Worm (Caenorhabditis elegans) whole organism, mixed stage, embryonic: ENCODE measurements around the gene T10G3.2.
"Not testable (repeated sequence)": the region's sequence is repeated elsewhere in the genome, so short reads cannot be mapped to it uniquely, and the experiment has no call there.

Source experiments
- M03D4.4 ChIP-seq: sonication (generic microtip); optimal IDR thresholded peaks from 2 replicates; lab custom pipeline; 2017; ENCODE audit warnings: mild to moderate bottlenecking, missing genetic modification characterization, missing compliant biosample characterization
- blmp-1 ChIP-seq: fragments of 150-350 bp; optimal IDR thresholded peaks from 2 replicates; lab custom pipeline; 2014; ENCODE audit warnings: missing biosample characterization, missing genetic modification characterization
- ceh-39 ChIP-seq: fragments of 150-350 bp; optimal IDR thresholded peaks from 2 replicates; lab custom pipeline; 2014; ENCODE audit warnings: missing biosample characterization, missing genetic modification characterization
- ceh-43 ChIP-seq: fragments of 200-800 bp; sonication (Bioruptor generic); optimal IDR thresholded peaks from 2 replicates; lab custom pipeline; 2018; ENCODE audit warnings: mild to moderate bottlenecking, missing genetic modification characterization, moderate library complexity, missing compliant biosample characterization
- ceh-83 ChIP-seq: fragments of 200-800 bp; sonication (Bioruptor generic); optimal IDR thresholded peaks from 2 replicates; lab custom pipeline; 2018; ENCODE audit warnings: mild to moderate bottlenecking, missing genetic modification characterization, missing compliant biosample characterization
- drap-1 ChIP-seq: fragments of 200-800 bp; sonication (Bioruptor generic); optimal IDR thresholded peaks from 3 replicates; lab custom pipeline; 2018; ENCODE audit warnings: mild to moderate bottlenecking, missing genetic modification characterization, missing compliant biosample characterization
- elt-3 ChIP-seq: fragments of 150-350 bp; optimal IDR thresholded peaks from 2 replicates; lab custom pipeline; 2014; ENCODE audit warnings: missing biosample characterization, missing genetic modification characterization
- lin-32 ChIP-seq: fragments of 200-800 bp; sonication (Bioruptor generic); optimal IDR thresholded peaks from 2 replicates; lab custom pipeline; 2018; ENCODE audit warnings: mild to moderate bottlenecking, missing genetic modification characterization, missing compliant biosample characterization
- mls-2 ChIP-seq: sonication (generic microtip); optimal IDR thresholded peaks from 2 replicates; lab custom pipeline; 2016; ENCODE audit warnings: mild to moderate bottlenecking, missing genetic modification characterization, moderate library complexity, missing compliant biosample characterization
- nhr-12 ChIP-seq: fragments of 150-350 bp; optimal IDR thresholded peaks from 2 replicates; lab custom pipeline; 2014; ENCODE audit warnings: missing biosample characterization, missing genetic modification characterization
- nhr-2 ChIP-seq: fragments of 150-350 bp; optimal IDR thresholded peaks from 2 replicates; lab custom pipeline; 2014; ENCODE audit warnings: missing biosample characterization, missing genetic modification characterization
- nhr-237 ChIP-seq: fragments of 150-350 bp; optimal IDR thresholded peaks from 2 replicates; lab custom pipeline; 2014; ENCODE audit warnings: missing biosample characterization, missing genetic modification characterization
- nhr-76 ChIP-seq: sonication (generic microtip); optimal IDR thresholded peaks from 2 replicates; lab custom pipeline; 2017; ENCODE audit warnings: missing biosample characterization, missing genetic modification characterization
- pha-4 ChIP-seq: fragments of 150-350 bp; optimal IDR thresholded peaks from 2 replicates; lab custom pipeline; 2018; ENCODE audit warnings: missing biosample characterization, missing genetic modification reagents, missing genetic modification characterization
- sem-2 ChIP-seq: fragments of 200-800 bp; sonication (Bioruptor generic); optimal IDR thresholded peaks from 2 replicates; lab custom pipeline; 2018; ENCODE audit warnings: mild to moderate bottlenecking, missing genetic modification characterization, missing compliant biosample characterization
- snpc-4 ChIP-seq: fragments of 150-350 bp; optimal IDR thresholded peaks from 2 replicates; lab custom pipeline; 2014; ENCODE audit warnings: missing biosample characterization, missing genetic modification characterization
- sptf-1 ChIP-seq: sonication (generic microtip); optimal IDR thresholded peaks from 2 replicates; lab custom pipeline; 2017; ENCODE audit warnings: mild to moderate bottlenecking, missing genetic modification characterization, moderate library complexity, missing compliant biosample characterization
- unc-120 ChIP-seq: sonication (generic microtip); optimal IDR thresholded peaks from 2 replicates; lab custom pipeline; 2017; ENCODE audit warnings: missing genetic modification characterization, missing compliant biosample characterization; ENCODE audit not compliant: poor library complexity, severe bottlenecking
- unc-39 ChIP-seq: fragments of 150-350 bp; optimal IDR thresholded peaks from 2 replicates; lab custom pipeline; 2014; ENCODE audit warnings: missing biosample characterization, missing genetic modification characterization
- zip-8 ChIP-seq: fragments of 150-350 bp; optimal IDR thresholded peaks from 2 replicates; lab custom pipeline; 2014; ENCODE audit warnings: missing biosample characterization, missing genetic modification characterization
- ztf-11 ChIP-seq: fragments of 150-350 bp; optimal IDR thresholded peaks from 2 replicates; lab custom pipeline; 2014; ENCODE audit warnings: missing biosample characterization, missing genetic modification characterization

Gene T10G3.2

ce11 chrV:13443535-13443934, 36.1 kb downstream of the T10G3.2 start, which contains the start of gene Y2H9A.6:
TSS of gene Y2H9A.6 (plus strand) at chrV:13443835.
- TF ChIP-seq lin-32 (GFP tag; lab: Kevin White, UChicago); unc-120 (tag; lab: Kevin White, UChicago); nhr-76: not testable (repeated sequence)
- TF ChIP-seq, all 35 proteins: peak for 0; not testable (repeated sequence) for 35

ce11 chrV:13442819-13443218, 36.8 kb downstream of the T10G3.2 start:
- TF ChIP-seq pha-4: no peak
- TF ChIP-seq nhr-237: no peak
- no peak for TF ChIP-seq elt-3 (tag; lab: Kevin White, UChicago)
- TF ChIP-seq ceh-43 (GFP tag; lab: Kevin White, UChicago): no peak

DNA sequence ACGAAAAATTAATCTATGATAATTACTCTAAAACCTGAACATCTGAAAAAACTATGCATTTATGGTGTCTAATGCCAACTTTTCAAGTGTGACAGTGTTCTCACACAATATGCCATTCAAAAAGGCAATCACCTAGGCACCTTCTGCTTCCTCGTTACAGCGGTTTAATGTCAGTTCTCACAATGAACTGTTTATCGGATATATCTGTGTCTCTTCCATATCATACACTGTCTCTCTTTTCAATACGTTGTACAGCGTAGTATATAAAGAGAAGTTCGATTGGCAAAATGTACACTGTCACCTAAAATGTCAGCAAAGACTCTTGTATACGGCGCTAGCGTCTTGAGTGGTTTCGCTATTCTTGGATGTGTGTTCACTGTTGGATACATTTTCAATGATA, 38.0 kb downstream of the T10G3.2 start, which contains the start of gene col-162:
col-162 (plus strand) TSS at position 301 of the 400 bp plus-strand sequence.
- TF ChIP-seq nhr-2 (tag; lab: Kevin White, UChicago): no peak
- no peak for TF ChIP-seq zip-8 (tag; lab: Kevin White, UChicago)

ce11 chrV:13437473-13438074, 42.1 kb downstream of the T10G3.2 start, which contains the start of gene mes-4:
TSS of gene mes-4 (minus strand) at chrV:13437545.
- TF ChIP-seq nhr-237 (no peak), sptf-1 (no peak)

DNA sequence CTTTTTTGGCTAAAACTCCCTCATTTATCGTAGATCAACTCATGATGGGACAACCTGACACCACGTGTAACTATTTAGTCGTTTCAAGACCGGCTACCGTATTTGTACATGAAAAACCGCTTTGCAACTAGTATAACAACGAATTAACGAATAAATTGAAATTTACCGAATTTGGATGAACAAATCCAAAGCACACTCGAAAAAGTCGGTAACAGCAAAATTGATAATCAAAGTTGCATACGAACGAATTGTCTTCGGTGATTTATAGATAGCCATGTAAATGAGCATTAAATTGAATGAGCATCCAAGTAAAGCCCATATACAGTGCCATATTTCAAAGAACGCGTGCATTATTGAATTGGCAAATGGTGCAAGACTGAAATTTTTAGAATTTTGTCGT, 47.3 kb downstream of the T10G3.2 start, which contains the start of gene srd-17:
srd-17 (minus strand) TSS at position 351 of the 400 bp plus-strand sequence.
- TF ChIP-seq nhr-12 (tag; lab: Kevin White, UChicago) (peak; percentile 37), nhr-237 (no peak), ceh-83 (GFP tag; lab: Kevin White, UChicago) (no peak), lin-32 (GFP tag; lab: Kevin White, UChicago) (no peak), ceh-39 (tag; lab: Kevin White, UChicago) (no peak), mls-2 (tag; lab: Kevin White, UChicago) (no peak)

DNA sequence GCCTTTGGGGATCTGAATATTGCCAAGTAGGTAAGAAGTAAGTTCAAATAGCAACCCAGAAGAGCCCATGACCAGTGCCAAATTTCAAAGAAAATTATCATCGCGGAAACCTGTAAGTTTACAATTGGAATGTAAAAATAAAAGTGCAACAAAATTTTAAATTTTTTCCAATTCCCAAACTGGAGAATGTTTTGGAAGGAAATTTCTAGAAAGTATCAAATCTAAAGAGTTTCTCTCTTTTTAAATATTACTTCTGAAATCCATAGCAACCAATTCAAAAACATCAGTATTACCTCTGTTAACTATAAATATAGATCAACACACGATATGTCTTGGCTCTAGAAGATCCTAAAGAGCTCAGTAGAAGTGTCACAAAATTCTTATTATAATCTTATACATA, 51.0 kb downstream of the T10G3.2 start, which contains the start of gene srd-19:
srd-19 (minus strand) TSS at position 101 of the 400 bp plus-strand sequence.
- TF ChIP-seq elt-3 (tag; lab: Kevin White, UChicago) (no peak), unc-39 (tag; lab: Kevin White, UChicago) (no peak), nhr-237 (no peak), blmp-1 (tag; lab: Kevin White, UChicago) (no peak), sem-2 (GFP tag; lab: Kevin White, UChicago) (no peak), unc-120 (tag; lab: Kevin White, UChicago) (no peak), zip-8 (tag; lab: Kevin White, UChicago) (no peak), ztf-11 (tag; lab: Kevin White, UChicago) (no peak)

DNA sequence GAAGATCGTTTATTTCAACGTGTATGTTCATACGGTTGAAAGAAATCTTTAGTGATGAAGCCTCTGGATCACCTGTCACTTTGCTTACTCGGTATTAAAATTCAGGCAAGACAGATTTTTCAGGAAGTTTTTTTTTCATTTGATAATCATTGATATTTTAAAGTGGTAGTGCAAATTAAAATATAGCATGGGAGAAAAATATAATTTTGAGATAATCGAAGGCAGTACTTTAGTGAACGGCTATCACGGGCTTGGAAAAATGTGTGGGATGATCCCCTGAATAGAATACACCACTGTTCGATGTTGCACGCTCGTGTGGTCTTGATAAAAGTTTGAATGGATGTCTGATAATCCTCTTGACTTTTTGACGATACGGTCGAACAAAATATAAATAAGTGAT, 52.3 kb downstream of the T10G3.2 start:
- TF ChIP-seq snpc-4 (tag; lab: Kevin White, UChicago): no peak
- TF ChIP-seq ceh-39 (tag; lab: Kevin White, UChicago): no peak
- TF ChIP-seq nhr-2 (tag; lab: Kevin White, UChicago): no peak
- TF ChIP-seq lin-32 (GFP tag; lab: Kevin White, UChicago): no peak
- TF ChIP-seq M03D4.4 (tag; lab: Kevin White, UChicago): no peak
- no peak for TF ChIP-seq unc-120 (tag; lab: Kevin White, UChicago)
- no peak for TF ChIP-seq ztf-11 (tag; lab: Kevin White, UChicago)
- no peak for TF ChIP-seq drap-1 (GFP tag; lab: Kevin White, UChicago)
